In genomic region chrII:12942496-12942895, ce11 we compare ENCODE assay signal across 5 worm cellular contexts.
A peak's percentile ranks its signal among the peaks of the same experiment; 100 is the strongest.
TF ChIP-seq lines count a peak whose summit lies in the region.

No protein-coding gene starts in this region.

TF ChIP-seq in whole organism, L1 larva, 84 proteins besides CTCF, POLR2A, EP300 and RAD21:
- TF ChIP-seq ceh-82 (tag; optimal IDR thresholded peaks at IDR 0.05; lab: Kevin White, UChicago) (no peak), lin-14 (GFP tag; optimal IDR thresholded peaks at IDR 0.05; lab: Kevin White, UChicago) (no peak), tbx-2 (tag; optimal IDR thresholded peaks at IDR 0.05; lab: Kevin White, UChicago) (no peak), nhr-11 (tag; optimal IDR thresholded peaks at IDR 0.05; lab: Kevin White, UChicago) (no peak), vab-15 (tag; optimal IDR thresholded peaks at IDR 0.05; lab: Kevin White, UChicago) (no peak), blmp-1 (tag; optimal IDR thresholded peaks at IDR 0.05; lab: Kevin White, UChicago) (peak; percentile 53), elt-3 (tag; optimal IDR thresholded peaks at IDR 0.05; lab: Kevin White, UChicago) (peak in 5 of 6 experiments; percentile 78 to 91 (median 89)), nhr-19 (GFP tag; conservative IDR thresholded peaks at IDR 0.05; lab: Robert Waterston, UW) (no peak), fkh-8 (tag; optimal IDR thresholded peaks at IDR 0.05; lab: Kevin White, UChicago) (no peak), ceh-63 (GFP tag; optimal IDR thresholded peaks at IDR 0.05; lab: Kevin White, UChicago) (no peak), lin-35 (GFP tag; optimal IDR thresholded peaks at IDR 0.05; lab: Kevin White, UChicago) (no peak), fkh-10 (GFP tag; optimal IDR thresholded peaks at IDR 0.05; lab: Kevin White, UChicago) (no peak), grh-1 (GFP tag; IDR thresholded peaks at IDR 0.05; lab: Robert Waterston, UW) (no peak), fkh-4 (tag; optimal IDR thresholded peaks at IDR 0.05; lab: Kevin White, UChicago; ENCODE audit: borderline replicate concordance) (no peak), irx-1 (tag; optimal IDR thresholded peaks at IDR 0.05; lab: Kevin White, UChicago) (no peak)

TF ChIP-seq in whole organism, L3 larva, 47 proteins besides CTCF, POLR2A, EP300 and RAD21:
- TF ChIP-seq elt-3 (tag; optimal IDR thresholded peaks at IDR 0.05; lab: Kevin White, UChicago) (peak; percentile 51 to 85 (median 83)), nhr-67 (tag; optimal IDR thresholded peaks at IDR 0.05; lab: Kevin White, UChicago) (no peak), ceh-28 (tag; optimal IDR thresholded peaks at IDR 0.05; lab: Kevin White, UChicago) (no peak), nhr-23 (tag; optimal IDR thresholded peaks at IDR 0.05; lab: Kevin White, UChicago) (peak; percentile 45), nhr-43 (tag; optimal IDR thresholded peaks at IDR 0.05; lab: Kevin White, UChicago; ENCODE audit: poor library complexity, severe bottlenecking) (peak; percentile 68), nhr-237 (tag; optimal IDR thresholded peaks at IDR 0.05; lab: Kevin White, UChicago) (no peak)

TF ChIP-seq in whole organism, L4 larva, 104 proteins besides CTCF, POLR2A, EP300 and RAD21:
- TF ChIP-seq hlh-30 (tag; optimal IDR thresholded peaks at IDR 0.05; lab: Kevin White, UChicago; ENCODE audit: insufficient read depth) (no peak), daf-8 (GFP tag; IDR thresholded peaks at IDR 0.05; lab: Robert Waterston, UW) (no peak), nhr-28 (tag; optimal IDR thresholded peaks at IDR 0.05; lab: Kevin White, UChicago) (peak; percentile 22), dmd-6 (GFP tag; IDR thresholded peaks at IDR 0.05; lab: Robert Waterston, UW) (no peak)

TF ChIP-seq in whole organism, late embryonic, 69 proteins besides CTCF, POLR2A, EP300 and RAD21:
- TF ChIP-seq pha-4 (tag; optimal IDR thresholded peaks at IDR 0.05; lab: Kevin White, UChicago), result no peak
- TF ChIP-seq elt-2 (tag; optimal IDR thresholded peaks at IDR 0.05; lab: Kevin White, UChicago), result peak; percentile 28

TF ChIP-seq in whole organism, mixed stage, embryonic, 35 proteins besides CTCF, POLR2A, EP300 and RAD21:
- TF ChIP-seq ham-2 (GFP tag; optimal IDR thresholded peaks at IDR 0.05; lab: Kevin White, UChicago) (no peak), ceh-83 (GFP tag; optimal IDR thresholded peaks at IDR 0.05; lab: Kevin White, UChicago) (no peak), nhr-28 (tag; optimal IDR thresholded peaks at IDR 0.05; lab: Kevin White, UChicago) (no peak), elt-3 (tag; optimal IDR thresholded peaks at IDR 0.05; lab: Kevin White, UChicago) (peak; percentile 96), ceh-39 (tag; optimal IDR thresholded peaks at IDR 0.05; lab: Kevin White, UChicago) (no peak)

Comparison
In these comparisons a context has a peak if more than half of its experiments do, and no peak if none do; other contexts are left out.
1. Of the 29 proteins assayed by ChIP-seq in both whole organism, L4 larva and whole organism, L1 larva: peak only in whole organism, L4 larva: nhr-28; only in whole organism, L1 larva: none; in both: none; in neither: 28.